Worm (Caenorhabditis elegans): ENCODE results near the gene tsp-11.
"Not testable (repeated sequence)": the region's sequence is repeated elsewhere in the genome, so short reads cannot be mapped to it uniquely, and the experiment has no call there.

The tsp-11 gene

ce11 chrX:9172733-9173132, 9.8 kb downstream of the tsp-11 start:
- no peak for TF ChIP-seq hmbx-1 (tag; optimal IDR thresholded peaks at IDR 0.05)
- no peak for TF ChIP-seq tbx-11 (GFP tag; IDR thresholded peaks at IDR 0.05)
- no peak for TF ChIP-seq ceh-36 (tag; optimal IDR thresholded peaks at IDR 0.05)

ce11 chrX:9174409-9174808, 11.4 kb downstream of the tsp-11 start, which contains the start of gene B0563.8:
TSS of gene B0563.8 (minus strand) at chrX:9174509.
- TF ChIP-seq tbx-37 (GFP tag; conservative IDR thresholded peaks at IDR 0.05): no peak
- no peak for TF ChIP-seq tra-4 (tag; optimal IDR thresholded peaks at IDR 0.05)
- no peak for TF ChIP-seq hmbx-1 (tag; optimal IDR thresholded peaks at IDR 0.05)
- TF ChIP-seq aly-1 (tag; optimal IDR thresholded peaks at IDR 0.05): no peak
- no peak for TF ChIP-seq flt-1 (GFP tag; IDR thresholded peaks at IDR 0.05)

ce11 chrX:9180823-9181222, 17.9 kb downstream of the tsp-11 start, which contains the start of gene Y81B9A.4:
TSS of gene Y81B9A.4 (minus strand) at chrX:9180923.
- no peak for TF ChIP-seq ceh-13 (GFP tag; optimal IDR thresholded peaks at IDR 0.05)
- TF ChIP-seq hnd-1 (tag; optimal IDR thresholded peaks at IDR 0.05): no peak
- TF ChIP-seq F13C5.2 (tag; optimal IDR thresholded peaks at IDR 0.05): no peak
- no peak for TF ChIP-seq pes-1 (GFP tag; IDR thresholded peaks at IDR 0.05)
- no peak for TF ChIP-seq hmg-4 (GFP tag; optimal IDR thresholded peaks at IDR 0.05)
- no peak for TF ChIP-seq ceh-36 (tag; optimal IDR thresholded peaks at IDR 0.05)

- TF ChIP-seq scrt-1 (GFP tag; IDR thresholded peaks at IDR 0.05) (no peak), ceh-36 (tag; optimal IDR thresholded peaks at IDR 0.05) (no peak), ets-7 (tag; optimal IDR thresholded peaks at IDR 0.05) (no peak), hnd-1 (tag; optimal IDR thresholded peaks at IDR 0.05) (no peak), tbx-37 (GFP tag; conservative IDR thresholded peaks at IDR 0.05) (no peak), ceh-13 (GFP tag; optimal IDR thresholded peaks at IDR 0.05) (no peak), ama-1 (optimal IDR thresholded peaks at IDR 0.05) (no peak)
These were observed 19.2 kb downstream of the tsp-11 start, which contains the start of gene Y81B9A.3 for ce11 chrX:9182140-9182539. TSS of gene Y81B9A.3 (plus strand) at chrX:9182440.

- TF ChIP-seq pes-1 (GFP tag; IDR thresholded peaks at IDR 0.05) (no peak), hmg-4 (GFP tag; optimal IDR thresholded peaks at IDR 0.05) (no peak), F13C5.2 (tag; optimal IDR thresholded peaks at IDR 0.05) (no peak), ceh-36 (tag; optimal IDR thresholded peaks at IDR 0.05) (no peak), tbx-11 (GFP tag; IDR thresholded peaks at IDR 0.05) (no peak), flt-1 (GFP tag; IDR thresholded peaks at IDR 0.05) (no peak), ets-7 (tag; optimal IDR thresholded peaks at IDR 0.05) (no peak), ama-1 (optimal IDR thresholded peaks at IDR 0.05) (no peak), tbx-37 (GFP tag; conservative IDR thresholded peaks at IDR 0.05) (no peak), sea-1 (GFP tag; conservative IDR thresholded peaks at IDR 0.05) (no peak), aly-1 (tag; optimal IDR thresholded peaks at IDR 0.05) (no peak)
These were observed 20.9 kb downstream of the tsp-11 start, which contains the start of gene Y81B9A.2 for ce11 chrX:9183836-9184235. TSS of gene Y81B9A.2 (plus strand) at chrX:9184136.

- TF ChIP-seq tbx-37 (GFP tag; conservative IDR thresholded peaks at IDR 0.05) (no peak), flt-1 (GFP tag; IDR thresholded peaks at IDR 0.05) (peak; percentile 26; the same call in 1 of the 2 replicates)
These were observed 29.0 kb downstream of the tsp-11 start, which contains the start of gene Y81B9A.1 for ce11 chrX:9191795-9192494. TSS of gene Y81B9A.1 (plus strand) at chrX:9192444.

ce11 chrX:9194081-9194480, 31.1 kb downstream of the tsp-11 start:
- TF ChIP-seq B0310.2 (tag; optimal IDR thresholded peaks at IDR 0.05) (no peak), hnd-1 (tag; optimal IDR thresholded peaks at IDR 0.05) (no peak), F13C5.2 (tag; optimal IDR thresholded peaks at IDR 0.05) (no peak), aly-1 (tag; optimal IDR thresholded peaks at IDR 0.05) (no peak), flt-1 (GFP tag; IDR thresholded peaks at IDR 0.05) (no peak), tra-4 (tag; optimal IDR thresholded peaks at IDR 0.05) (no peak), ama-1 (optimal IDR thresholded peaks at IDR 0.05) (no peak), ceh-13 (GFP tag; optimal IDR thresholded peaks at IDR 0.05) (no peak), tbx-11 (GFP tag; IDR thresholded peaks at IDR 0.05) (no peak), ceh-36 (tag; optimal IDR thresholded peaks at IDR 0.05) (no peak), pes-1 (GFP tag; IDR thresholded peaks at IDR 0.05) (no peak), hmbx-1 (tag; optimal IDR thresholded peaks at IDR 0.05) (no peak), hmg-4 (GFP tag; optimal IDR thresholded peaks at IDR 0.05) (no peak)

ce11 chrX:9195375-9196098, 32.6 kb downstream of the tsp-11 start:
- TF ChIP-seq tbx-11 (GFP tag; IDR thresholded peaks at IDR 0.05): no peak
- TF ChIP-seq pes-1 (GFP tag; IDR thresholded peaks at IDR 0.05): no peak
- TF ChIP-seq F13C5.2 (tag; optimal IDR thresholded peaks at IDR 0.05): no peak
- no peak for TF ChIP-seq scrt-1 (GFP tag; IDR thresholded peaks at IDR 0.05)
- no peak for TF ChIP-seq sea-1 (GFP tag; conservative IDR thresholded peaks at IDR 0.05)

- not testable (repeated sequence) for TF ChIP-seq ceh-13 (GFP tag; optimal IDR thresholded peaks at IDR 0.05); hnd-1 (tag; optimal IDR thresholded peaks at IDR 0.05); ets-7 (tag; optimal IDR thresholded peaks at IDR 0.05)
These were observed 40.5 kb downstream of the tsp-11 start, which contains the start of gene crb-3 for ce11 chrX:9203468-9203867. TSS of gene crb-3 (plus strand) at chrX:9203768.
